Fruit fly (Drosophila melanogaster) S2 (cell line): ENCODE results near the gene CG1910.

Experiments used
- CG8478 ChIP-seq: fragments of >200 bp; optimal IDR thresholded peaks from 2 replicates; lab custom pipeline; 2018
- CTCF ChIP-seq, 2 experiments: fragments of >200 bp; optimal IDR thresholded peaks; 2 replicates each; lab custom pipeline; 2018

- TF ChIP-seq CG8478 (lab: Kevin White, UChicago) (no peak), CTCF (optimal IDR thresholded peaks at IDR 0.05; lab: Kevin White, UChicago) (no peak)
These were observed 6.2 kb upstream of the CG1910 start for dm6 chr3R:31741278-31741677.
